Worm (Caenorhabditis elegans) whole organism, L2 larva: Measurements from ENCODE around the gene msp-55.
A peak's percentile ranks its signal among the peaks of the same experiment; 100 is the strongest.

Experiments
- F13H6.1 ChIP-seq: sonication (generic microtip); optimal IDR thresholded peaks from 2 replicates; lab custom pipeline; 2016; ENCODE audit warnings: missing genetic modification characterization, missing compliant biosample characterization
- R02D3.7 ChIP-seq: fragments of 150-350 bp; optimal IDR thresholded peaks from 2 replicates; lab custom pipeline; 2014; ENCODE audit warnings: missing biosample characterization, missing genetic modification characterization
- ama-1 ChIP-seq: fragments of 150-350 bp; optimal IDR thresholded peaks from 2 replicates; lab custom pipeline; 2018; ENCODE audit warnings: inconsistent platforms
- ceh-16 ChIP-seq: fragments of 150-350 bp; optimal IDR thresholded peaks from 2 replicates; lab custom pipeline; 2014; ENCODE audit warnings: missing biosample characterization, missing genetic modification characterization
- ceh-82 ChIP-seq: fragments of 150-350 bp; optimal IDR thresholded peaks from 2 replicates; lab custom pipeline; 2014; ENCODE audit warnings: missing biosample characterization, missing genetic modification characterization
- fos-1 ChIP-seq: fragments of 150-350 bp; optimal IDR thresholded peaks from 2 replicates; lab custom pipeline; 2014; ENCODE audit warnings: missing biosample characterization, missing genetic modification characterization
- gmeb-1 ChIP-seq: fragments of 150-350 bp; optimal IDR thresholded peaks from 2 replicates; lab custom pipeline; 2014; ENCODE audit warnings: missing biosample characterization, missing genetic modification characterization
- nhr-12 ChIP-seq: fragments of 150-350 bp; optimal IDR thresholded peaks from 2 replicates; lab custom pipeline; 2014; ENCODE audit warnings: missing biosample characterization, missing genetic modification characterization
- nhr-25 ChIP-seq: fragments of 150-350 bp; sonication (generic microtip); optimal IDR thresholded peaks from 3 replicates; lab custom pipeline; 2014; ENCODE audit warnings: missing biosample characterization, missing genetic modification characterization
- nhr-77 ChIP-seq: fragments of 150-350 bp; optimal IDR thresholded peaks from 2 replicates; lab custom pipeline; 2014; ENCODE audit warnings: missing biosample characterization, missing genetic modification characterization
- snpc-4 ChIP-seq: fragments of 150-350 bp; optimal IDR thresholded peaks from 2 replicates; lab custom pipeline; 2014; ENCODE audit warnings: missing biosample characterization, missing genetic modification characterization
- ztf-4 ChIP-seq: fragments of 150-350 bp; optimal IDR thresholded peaks from 2 replicates; lab custom pipeline; 2014; ENCODE audit warnings: missing biosample characterization, missing genetic modification characterization

ce11 chrIV:5081122-5081521, 25.3 kb upstream of the msp-55 start:
- no peak for TF ChIP-seq ztf-4 (tag; lab: Kevin White, UChicago)
- no peak for TF ChIP-seq ceh-16 (tag; lab: Kevin White, UChicago)
- no peak for TF ChIP-seq R02D3.7
- no peak for TF ChIP-seq nhr-12 (tag; lab: Kevin White, UChicago)
- TF ChIP-seq gmeb-1 (tag; lab: Kevin White, UChicago), result no peak
- TF ChIP-seq fos-1 (tag; lab: Kevin White, UChicago), result no peak
- TF ChIP-seq snpc-4 (tag; lab: Kevin White, UChicago), result no peak
- TF ChIP-seq nhr-77 (tag; lab: Kevin White, UChicago), result no peak
- peak; percentile 33 for TF ChIP-seq F13H6.1
- TF ChIP-seq ceh-82 (tag; lab: Kevin White, UChicago), result no peak
- TF ChIP-seq nhr-25 (tag; lab: Kevin White, UChicago), result no peak
- TF ChIP-seq ama-1 (lab: Kevin White, UChicago), result no peak
